Worm (Caenorhabditis elegans) whole organism, L4 larva: ENCODE results near the gene C09H10.5.

ENCODE experiments used
- F26F4.8 ChIP-seq: fragments of 200-800 bp; sonication (Bioruptor generic); conservative IDR thresholded peaks from 2 replicates; pipeline ENCODE4 v1.3.6; 2022; ENCODE audit warnings: missing genetic modification characterization, missing compliant biosample characterization
- F37D6.2 ChIP-seq: sonication (generic microtip); optimal IDR thresholded peaks from 2 replicates; lab custom pipeline; 2016; ENCODE audit warnings: mild to moderate bottlenecking, missing genetic modification characterization, missing compliant biosample characterization
- F44E2.7 ChIP-seq: fragments of 200-800 bp; sonication (Bioruptor generic); IDR thresholded peaks from 2 replicates; pipeline ENCODE4 v2.1.2; 2022; ENCODE audit warnings: missing genetic modification characterization, missing compliant biosample characterization
- R02D3.7 ChIP-seq: fragments of 150-350 bp; sonication (generic microtip); optimal IDR thresholded peaks from 3 replicates; lab custom pipeline; 2014; ENCODE audit warnings: missing biosample characterization, missing genetic modification characterization
- T26A8.4 ChIP-seq: fragments of 200-800 bp; sonication (Bioruptor generic); IDR thresholded peaks from 2 replicates; pipeline ENCODE4 v1.3.6; 2022; ENCODE audit warnings: missing genetic modification characterization, missing compliant biosample characterization
- Y48G9A.11 ChIP-seq: fragments of 200-800 bp; sonication (Bioruptor generic); IDR thresholded peaks from 2 replicates; pipeline ENCODE4 v1.3.6; 2022; ENCODE audit warnings: missing genetic modification reagents, missing genetic modification characterization, missing compliant biosample characterization
- aly-2 ChIP-seq: sonication (generic microtip); optimal IDR thresholded peaks from 2 replicates; lab custom pipeline; 2018; ENCODE audit warnings: missing biosample characterization, missing genetic modification characterization
- ama-1 ChIP-seq: fragments of 150-350 bp; optimal IDR thresholded peaks from 2 replicates; lab custom pipeline; 2014; ENCODE audit warnings: inconsistent platforms, mixed read lengths
- attf-4 ChIP-seq: sonication (generic microtip); optimal IDR thresholded peaks from 3 replicates; lab custom pipeline; 2017; ENCODE audit warnings: missing biosample characterization, missing genetic modification characterization
- ceh-44 ChIP-seq: fragments of 200-800 bp; sonication (Bioruptor generic); IDR thresholded peaks from 2 replicates; pipeline ENCODE4 v1.3.6; 2022; ENCODE audit warnings: missing genetic modification reagents, missing genetic modification characterization, missing compliant biosample characterization
- ceh-82 ChIP-seq: sonication (generic microtip); optimal IDR thresholded peaks from 2 replicates; lab custom pipeline; 2017; ENCODE audit warnings: missing biosample characterization, missing genetic modification characterization
- daf-12 ChIP-seq: fragments of 150-350 bp; optimal IDR thresholded peaks from 2 replicates; lab custom pipeline; 2014; ENCODE audit warnings: missing biosample characterization, missing genetic modification reagents, missing genetic modification characterization
- dmd-9 ChIP-seq: fragments of 200-800 bp; sonication (Bioruptor generic); IDR thresholded peaks from 2 replicates; pipeline ENCODE4 v1.3.6; 2022; ENCODE audit warnings: missing genetic modification reagents, missing genetic modification characterization, missing compliant biosample characterization
- dpl-1 ChIP-seq: fragments of 150-350 bp; optimal IDR thresholded peaks from 2 replicates; lab custom pipeline; 2014; ENCODE audit warnings: missing biosample characterization, missing genetic modification reagents, missing genetic modification characterization
- duxl-1 ChIP-seq: sonication (generic microtip); optimal IDR thresholded peaks from 2 replicates; lab custom pipeline; 2016; ENCODE audit warnings: mild to moderate bottlenecking, missing genetic modification characterization, moderate library complexity, missing compliant biosample characterization; ENCODE audit not compliant: poor library complexity
- egl-27 ChIP-seq: sonication (generic microtip); optimal IDR thresholded peaks from 3 replicates; lab custom pipeline; 2017; ENCODE audit warnings: missing biosample characterization, missing genetic modification reagents, missing genetic modification characterization
- fkh-10 ChIP-seq: fragments of 150-350 bp; optimal IDR thresholded peaks from 2 replicates; lab custom pipeline; 2014; ENCODE audit warnings: missing biosample characterization, missing genetic modification reagents, missing genetic modification characterization
- hlh-11 ChIP-seq: fragments of 200-800 bp; sonication (Bioruptor generic); optimal IDR thresholded peaks from 2 replicates; lab custom pipeline; 2018; ENCODE audit warnings: mild to moderate bottlenecking, missing genetic modification characterization, missing compliant biosample characterization
- hmg-1.1 ChIP-seq: fragments of 200-800 bp; sonication (Bioruptor generic); IDR thresholded peaks from 2 replicates; pipeline ENCODE4 v1.3.6; 2022; ENCODE audit warnings: missing genetic modification reagents, missing genetic modification characterization, missing compliant biosample characterization
- jun-1 ChIP-seq: fragments of 150-350 bp; optimal IDR thresholded peaks from 2 replicates; lab custom pipeline; 2014; ENCODE audit warnings: missing biosample characterization, missing genetic modification reagents, missing genetic modification characterization
- lim-7 ChIP-seq: fragments of 200-800 bp; sonication (Bioruptor generic); IDR thresholded peaks from 2 replicates; pipeline ENCODE4 v1.3.6; 2022; ENCODE audit warnings: missing genetic modification characterization, missing compliant biosample characterization
- lin-13 ChIP-seq: fragments of 150-350 bp; optimal IDR thresholded peaks from 2 replicates; lab custom pipeline; 2014; ENCODE audit warnings: missing biosample characterization, missing genetic modification reagents, missing genetic modification characterization
- lin-29 ChIP-seq: fragments of 200-800 bp; sonication (Bioruptor generic); IDR thresholded peaks from 2 replicates; pipeline ENCODE4 v1.3.6; 2022; ENCODE audit warnings: missing genetic modification reagents, missing genetic modification characterization, missing compliant biosample characterization
- lin-38 ChIP-seq: fragments of 200-800 bp; sonication (Bioruptor generic); IDR thresholded peaks from 2 replicates; pipeline ENCODE4 v1.3.6; 2022; ENCODE audit warnings: missing genetic modification reagents, missing genetic modification characterization, missing compliant biosample characterization
- lin-39 ChIP-seq: fragments of 150-350 bp; optimal IDR thresholded peaks from 2 replicates; lab custom pipeline; 2014; ENCODE audit warnings: missing biosample characterization, missing genetic modification reagents, missing genetic modification characterization
- lir-3 ChIP-seq: sonication (generic microtip); optimal IDR thresholded peaks from 2 replicates; lab custom pipeline; 2016; ENCODE audit warnings: mild to moderate bottlenecking, missing genetic modification characterization, missing compliant biosample characterization
- lsy-2 ChIP-seq, 2 experiments: fragments of 150-350 bp in 1 of 2; sonication (generic microtip) in 1 of 2; optimal IDR thresholded peaks; 2 replicates each; lab custom pipeline; 2014 to 2017; ENCODE audit warnings: missing biosample characterization in 2 of 2, missing genetic modification characterization in 2 of 2
- mep-1 ChIP-seq: fragments of 150-350 bp; sonication (generic microtip); optimal IDR thresholded peaks from 3 replicates; lab custom pipeline; 2014; ENCODE audit warnings: missing biosample characterization, missing genetic modification characterization
- mes-2 ChIP-seq: sonication (generic microtip); optimal IDR thresholded peaks from 2 replicates; lab custom pipeline; 2016; ENCODE audit warnings: missing genotype, mild to moderate bottlenecking, missing genetic modification characterization, missing compliant biosample characterization; ENCODE audit not compliant: poor library complexity, severe bottlenecking
- mxl-2 ChIP-seq: fragments of 200-800 bp; sonication (Bioruptor generic); conservative IDR thresholded peaks from 2 replicates; pipeline ENCODE4 v1.3.6; 2022; ENCODE audit warnings: missing genetic modification reagents, missing genetic modification characterization, missing compliant biosample characterization
- mxl-3 ChIP-seq: fragments of 200-800 bp; sonication (Bioruptor generic); optimal IDR thresholded peaks from 2 replicates; lab custom pipeline; 2018; ENCODE audit warnings: mild to moderate bottlenecking, missing genetic modification characterization, missing compliant biosample characterization
- nhr-237 ChIP-seq: sonication (generic microtip); optimal IDR thresholded peaks from 2 replicates; lab custom pipeline; 2017; ENCODE audit warnings: missing biosample characterization, missing genetic modification characterization
- nhr-25 ChIP-seq: sonication (generic microtip); optimal IDR thresholded peaks from 2 replicates; lab custom pipeline; 2017; ENCODE audit warnings: missing genetic modification characterization, mild to moderate bottlenecking, missing compliant biosample characterization, antibody characterized with exemption, moderate library complexity, borderline replicate concordance; ENCODE audit not compliant: insufficient read depth
- nhr-28 ChIP-seq: fragments of 150-350 bp; optimal IDR thresholded peaks from 2 replicates; lab custom pipeline; 2014; ENCODE audit warnings: missing biosample characterization, missing genetic modification characterization
- nhr-76 ChIP-seq: fragments of 150-350 bp; optimal IDR thresholded peaks from 2 replicates; lab custom pipeline; 2014; ENCODE audit warnings: missing biosample characterization, missing genetic modification characterization
- nhr-77 ChIP-seq: fragments of 150-350 bp; optimal IDR thresholded peaks from 2 replicates; lab custom pipeline; 2014; ENCODE audit warnings: missing biosample characterization, missing genetic modification characterization
- pha-4 ChIP-seq, 2 experiments: fragments of 150-350 bp in 1 of 2; fragments of 200-800 bp in 1 of 2; sonication (Bioruptor generic) in 1 of 2; IDR thresholded peaks in 1 of 2; optimal IDR thresholded peaks in 1 of 2; 2 replicates each; pipeline versions ENCODE4 v1.3.6 to Lab custom; 2014 to 2022; ENCODE audit warnings: missing genetic modification characterization in 2 of 2, missing genetic modification reagents in 2 of 2, missing biosample characterization in 1 of 2, missing compliant biosample characterization in 1 of 2
- pqm-1 ChIP-seq: sonication (generic microtip); optimal IDR thresholded peaks from 2 replicates; lab custom pipeline; 2017; ENCODE audit warnings: missing biosample characterization, missing genetic modification characterization
- rbr-2 ChIP-seq: sonication (generic microtip); optimal IDR thresholded peaks from 2 replicates; lab custom pipeline; 2016; ENCODE audit warnings: missing genotype, missing genetic modification characterization, missing compliant biosample characterization
- set-16 ChIP-seq: fragments of 200-800 bp; sonication (Bioruptor generic); IDR thresholded peaks from 2 replicates; pipeline ENCODE4 v1.3.6; 2022; ENCODE audit warnings: missing genetic modification reagents, missing genetic modification characterization, missing compliant biosample characterization
- skn-1 ChIP-seq: fragments of 150-350 bp; optimal IDR thresholded peaks from 2 replicates; lab custom pipeline; 2014; ENCODE audit warnings: missing biosample characterization, missing genetic modification characterization
- snpc-1.2 ChIP-seq: fragments of 200-800 bp; sonication (Bioruptor generic); IDR thresholded peaks from 2 replicates; pipeline ENCODE4 v1.3.6; 2022; ENCODE audit warnings: missing genetic modification reagents, missing genetic modification characterization, missing compliant biosample characterization
- spr-3 ChIP-seq: fragments of 200-800 bp; sonication (Bioruptor generic); optimal IDR thresholded peaks from 2 replicates; lab custom pipeline; 2018; ENCODE audit warnings: mild to moderate bottlenecking, missing genetic modification characterization, missing compliant biosample characterization
- tag-97 ChIP-seq: fragments of 200-800 bp; sonication (Bioruptor generic); IDR thresholded peaks from 2 replicates; pipeline ENCODE4 v1.3.6; 2022; ENCODE audit warnings: missing genetic modification characterization, missing compliant biosample characterization
- unc-130 ChIP-seq: sonication (generic microtip); optimal IDR thresholded peaks from 2 replicates; lab custom pipeline; 2016; ENCODE audit warnings: missing genetic modification reagents, missing genetic modification characterization, missing compliant biosample characterization
- vab-7 ChIP-seq: fragments of 200-800 bp; sonication (Bioruptor generic); IDR thresholded peaks from 2 replicates; pipeline ENCODE4 v1.3.6; 2022; ENCODE audit warnings: missing genetic modification reagents, missing genetic modification characterization, missing compliant biosample characterization
- zfp-3 ChIP-seq: fragments of 200-800 bp; sonication (Bioruptor generic); conservative IDR thresholded peaks from 2 replicates; pipeline ENCODE4 v1.3.6; 2022; ENCODE audit warnings: missing genetic modification reagents, missing genetic modification characterization, missing compliant biosample characterization
- ztf-11 ChIP-seq: fragments of 150-350 bp; optimal IDR thresholded peaks from 2 replicates; lab custom pipeline; 2014; ENCODE audit warnings: missing biosample characterization, missing genetic modification characterization

Gene C09H10.5

DNA sequence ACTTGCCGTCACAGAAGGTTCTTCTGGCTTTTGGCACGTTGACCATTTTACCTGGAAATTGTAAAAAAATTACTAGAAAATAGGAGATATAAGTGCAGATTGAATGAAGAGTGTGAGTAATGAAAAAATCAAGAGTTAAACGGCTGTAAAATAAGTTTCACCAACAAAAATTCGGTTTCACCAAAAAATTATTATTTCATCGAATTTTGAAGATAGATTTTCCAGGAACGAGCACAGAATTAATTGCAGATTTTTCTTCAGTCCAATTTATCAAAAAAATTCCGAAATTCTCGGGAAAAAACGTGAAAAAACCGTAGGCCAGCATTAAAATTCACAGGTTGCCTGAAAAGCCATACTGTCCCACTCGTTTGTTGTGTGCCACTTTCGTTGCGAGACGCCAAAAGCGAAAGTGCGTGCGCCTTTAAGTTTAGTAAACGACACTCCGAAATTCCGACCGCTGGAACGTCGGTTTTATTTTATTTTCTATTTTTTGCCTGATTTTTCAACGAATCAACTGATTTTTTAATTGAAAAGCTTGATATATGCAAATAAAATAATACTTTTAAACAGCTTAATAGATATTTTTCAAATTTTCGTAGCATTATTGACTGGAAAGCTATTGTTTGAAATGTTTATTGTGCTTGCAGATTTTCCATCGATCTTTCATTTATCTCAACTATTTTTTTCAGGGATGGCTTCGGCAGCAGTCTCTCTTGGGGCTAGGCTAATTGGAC lies 6.2 kb downstream of the C09H10.5 start, which contains the start of the genes rpl-36.A and nuo-1 (continued):
- TF ChIP-seq fkh-10 (GFP tag; lab: Kevin White, UChicago), result peak; percentile 1
- TF ChIP-seq rbr-2, result peak; percentile 57
- no peak for TF ChIP-seq vab-7 (GFP tag; lab: Robert Waterston, UW)
- peak; percentile 33 for TF ChIP-seq duxl-1
- peak; percentile 83 for TF ChIP-seq dpl-1 (GFP tag; lab: Kevin White, UChicago)
- peak; percentile 56 for TF ChIP-seq ama-1 (lab: Kevin White, UChicago)
- TF ChIP-seq F37D6.2, result peak; percentile 27
- no peak for TF ChIP-seq ceh-44 (GFP tag; lab: Robert Waterston, UW)
- TF ChIP-seq pha-4 (GFP tag; IDR thresholded peaks at IDR 0.05; lab: Robert Waterston, UW), result no peak
- TF ChIP-seq pha-4 (tag; optimal IDR thresholded peaks at IDR 0.05; lab: Kevin White, UChicago), result peak; percentile 12
- TF ChIP-seq, all 104 proteins: peak for 36

DNA sequence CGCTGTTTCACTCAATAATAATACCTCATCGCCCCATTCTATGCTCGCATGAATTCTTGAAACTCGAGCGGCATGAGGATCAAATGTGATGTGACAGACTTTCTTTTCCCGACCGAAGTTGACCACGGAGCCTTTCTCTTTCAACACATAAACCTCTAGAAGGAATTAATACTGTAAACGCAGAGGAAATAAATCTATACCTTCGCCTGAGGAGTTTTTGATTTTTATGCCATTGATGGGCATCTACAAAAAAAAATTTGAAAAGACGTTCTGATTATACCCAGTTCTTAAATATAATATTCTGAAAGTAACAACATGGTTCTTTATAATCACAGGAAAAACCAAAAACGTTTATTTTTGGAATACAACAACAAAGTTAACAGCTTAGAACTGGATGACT lies 7.3 kb downstream of the C09H10.5 start, which contains the start of gene nbs-1:
Gene nbs-1 (minus strand): TSS at position 246 of the 400 bp plus-strand sequence.
- TF ChIP-seq dmd-9 (no peak), Y48G9A.11 (GFP tag; lab: Robert Waterston, UW) (0 out of 2 replicates have a peak, but pooled peaks have one; percentile 38), lin-38 (GFP tag; lab: Robert Waterston, UW) (peak; percentile 49; the same call in 1 of the 2 replicates), pha-4 (GFP tag; IDR thresholded peaks at IDR 0.05; lab: Robert Waterston, UW) (no peak), pha-4 (tag; optimal IDR thresholded peaks at IDR 0.05; lab: Kevin White, UChicago) (no peak), nhr-77 (tag; lab: Kevin White, UChicago) (no peak), F26F4.8 (GFP tag; lab: Robert Waterston, UW) (no peak), attf-4 (no peak), egl-27 (tag; lab: Kevin White, UChicago) (no peak), set-16 (no peak), ztf-11 (tag; lab: Kevin White, UChicago) (no peak), hlh-11 (tag; lab: Kevin White, UChicago) (no peak), nhr-25 (no peak), lsy-2 (tag; optimal IDR thresholded peaks at IDR 0.05; lab: Kevin White, UChicago) (peak in 1 of 2 experiments; percentile 29), hmg-1.1 (GFP tag; lab: Robert Waterston, UW) (no peak), duxl-1 (no peak), mxl-3 (no peak), skn-1 (tag; lab: Kevin White, UChicago) (no peak), mxl-2 (GFP tag; lab: Robert Waterston, UW) (no peak), ceh-82 (no peak), tag-97 (GFP tag; lab: Robert Waterston, UW) (no peak), lin-29 (GFP tag; lab: Robert Waterston, UW) (no peak), mes-2 (peak; percentile 21), lin-39 (no peak), spr-3 (GFP tag; lab: Kevin White, UChicago) (no peak), aly-2 (tag; lab: Kevin White, UChicago) (no peak), lin-13 (GFP tag; lab: Kevin White, UChicago) (no peak), F44E2.7 (GFP tag; lab: Robert Waterston, UW) (no peak), lir-3 (no peak), pqm-1 (no peak), nhr-237 (no peak), unc-130 (GFP tag; lab: Kevin White, UChicago) (no peak), nhr-76 (no peak), dpl-1 (GFP tag; lab: Kevin White, UChicago) (no peak), jun-1 (tag; lab: Kevin White, UChicago) (no peak), zfp-3 (GFP tag; lab: Robert Waterston, UW) (no peak), mep-1 (tag; lab: Kevin White, UChicago) (no peak), ama-1 (lab: Kevin White, UChicago) (peak; percentile 14), daf-12 (tag; lab: Kevin White, UChicago) (no peak), R02D3.7 (tag; lab: Kevin White, UChicago) (no peak), snpc-1.2 (GFP tag; lab: Robert Waterston, UW) (peak; percentile 54; the same call in 1 of the 2 replicates), T26A8.4 (no peak), nhr-28 (tag; lab: Kevin White, UChicago) (no peak), lim-7 (GFP tag; lab: Robert Waterston, UW) (no peak)
